Worm (Caenorhabditis elegans): Measurements from ENCODE around the gene R193.1.

Gene R193.1

ce11 chrX:1172024-1172423 lies 17.3 kb downstream of the R193.1 start:
- TF ChIP-seq egl-27 (tag; optimal IDR thresholded peaks at IDR 0.05) (no peak), nhr-11 (tag; optimal IDR thresholded peaks at IDR 0.05) (no peak), elt-1 (tag; optimal IDR thresholded peaks at IDR 0.05) (no peak), ceh-16 (tag; optimal IDR thresholded peaks at IDR 0.05) (no peak), lin-11 (tag; optimal IDR thresholded peaks at IDR 0.05) (no peak), ZK546.5 (tag; optimal IDR thresholded peaks at IDR 0.05) (no peak), R02D3.7 (tag; optimal IDR thresholded peaks at IDR 0.05) (no peak), ztf-4 (tag; optimal IDR thresholded peaks at IDR 0.05) (no peak), Y55F3AM.14 (GFP tag; optimal IDR thresholded peaks at IDR 0.05) (no peak), nhr-21 (tag; optimal IDR thresholded peaks at IDR 0.05) (no peak), unc-55 (GFP tag; optimal IDR thresholded peaks at IDR 0.05) (no peak), F13H6.1 (tag; optimal IDR thresholded peaks at IDR 0.05) (no peak), nhr-6 (tag; optimal IDR thresholded peaks at IDR 0.05) (no peak)

ce11 chrX:1179984-1180383 lies 25.2 kb downstream of the R193.1 start, which contains the start of gene hot-8:
Gene hot-8, plus strand, starts transcription at chrX:1180284.
- no peak for TF ChIP-seq lin-13 (GFP tag; optimal IDR thresholded peaks at IDR 0.05)
- TF ChIP-seq mdl-1 (tag; optimal IDR thresholded peaks at IDR 0.05) = no peak

- TF ChIP-seq nhr-25 (tag; optimal IDR thresholded peaks at IDR 0.05) (no peak), nhr-12 (tag; optimal IDR thresholded peaks at IDR 0.05) (no peak), mab-5 (tag; optimal IDR thresholded peaks at IDR 0.05) (peak; percentile 40), nhr-129 (tag; optimal IDR thresholded peaks at IDR 0.05) (no peak), sem-4 (tag; optimal IDR thresholded peaks at IDR 0.05) (no peak), lin-11 (tag; optimal IDR thresholded peaks at IDR 0.05) (no peak), blmp-1 (tag; optimal IDR thresholded peaks at IDR 0.05; ENCODE audit: insufficient read depth) (no peak)
These were observed 26.7 kb downstream of the R193.1 start for ce11 chrX:1181271-1181958.

- TF ChIP-seq alr-1 (tag; optimal IDR thresholded peaks at IDR 0.05) = no peak
- TF ChIP-seq nhr-77 (tag; optimal IDR thresholded peaks at IDR 0.05) = no peak
- TF ChIP-seq crh-2 (tag; optimal IDR thresholded peaks at IDR 0.05) = no peak
- TF ChIP-seq ztf-1 (GFP tag; conservative IDR thresholded peaks at IDR 0.05) = no peak
- no peak for TF ChIP-seq fos-1 (tag; optimal IDR thresholded peaks at IDR 0.05)
- no peak for TF ChIP-seq lin-39 (tag; optimal IDR thresholded peaks at IDR 0.05)
- no peak for TF ChIP-seq mbf-1 (tag; optimal IDR thresholded peaks at IDR 0.05)
- TF ChIP-seq nhr-6 (tag; optimal IDR thresholded peaks at IDR 0.05) = no peak
- no peak for TF ChIP-seq lsy-2 (tag; optimal IDR thresholded peaks at IDR 0.05)
- TF ChIP-seq nhr-237 (tag; optimal IDR thresholded peaks at IDR 0.05) = no peak
- TF ChIP-seq skn-1 (tag; optimal IDR thresholded peaks at IDR 0.05) = no peak
- no peak for TF ChIP-seq C34F6.9 (tag; optimal IDR thresholded peaks at IDR 0.05)
- TF ChIP-seq nhr-25 (tag; optimal IDR thresholded peaks at IDR 0.05) = no peak
- no peak for TF ChIP-seq blmp-1 (tag; optimal IDR thresholded peaks at IDR 0.05; ENCODE audit: insufficient read depth)
- no peak for TF ChIP-seq R02D3.7 (tag; optimal IDR thresholded peaks at IDR 0.05)
- TF ChIP-seq mdl-1 (tag; optimal IDR thresholded peaks at IDR 0.05) = no peak
- TF ChIP-seq ztf-4 (tag; optimal IDR thresholded peaks at IDR 0.05) = no peak
These were observed 28.5 kb downstream of the R193.1 start for ce11 chrX:1183258-1183657.

- TF ChIP-seq nhr-10 (tag; optimal IDR thresholded peaks at IDR 0.05) = no peak
- no peak for TF ChIP-seq elt-3 (tag; optimal IDR thresholded peaks at IDR 0.05)
- TF ChIP-seq nhr-77 (tag; optimal IDR thresholded peaks at IDR 0.05) = no peak
- no peak for TF ChIP-seq gmeb-1 (tag; optimal IDR thresholded peaks at IDR 0.05)
- no peak for TF ChIP-seq nhr-23 (tag; optimal IDR thresholded peaks at IDR 0.05)
- no peak for TF ChIP-seq unc-62 (GFP tag; optimal IDR thresholded peaks at IDR 0.05)
- no peak for TF ChIP-seq sma-9 (GFP tag; optimal IDR thresholded peaks at IDR 0.05)
- TF ChIP-seq sma-9 (tag; optimal IDR thresholded peaks at IDR 0.05) = no peak
These were observed 29.2 kb downstream of the R193.1 start for ce11 chrX:1183985-1184384.
